Worm (Caenorhabditis elegans) whole organism, early embryonic: ENCODE data around the gene pfd-1.

Experiments
- B0310.2 ChIP-seq: sonication (generic microtip); optimal IDR thresholded peaks from 2 replicates; lab custom pipeline; 2016; ENCODE audit warnings: mild to moderate bottlenecking, missing genetic modification characterization, missing compliant biosample characterization
- ceh-36 ChIP-seq: sonication (generic microtip); optimal IDR thresholded peaks from 2 replicates; lab custom pipeline; 2016; ENCODE audit warnings: missing genetic modification characterization, inconsistent platforms, missing compliant biosample characterization
- hmbx-1 ChIP-seq: sonication (generic microtip); optimal IDR thresholded peaks from 2 replicates; lab custom pipeline; 2016; ENCODE audit warnings: mild to moderate bottlenecking, missing genetic modification characterization, missing compliant biosample characterization
- tra-4 ChIP-seq: sonication (generic microtip); optimal IDR thresholded peaks from 2 replicates; lab custom pipeline; 2017; ENCODE audit warnings: missing genetic modification characterization, missing compliant biosample characterization

DNA sequence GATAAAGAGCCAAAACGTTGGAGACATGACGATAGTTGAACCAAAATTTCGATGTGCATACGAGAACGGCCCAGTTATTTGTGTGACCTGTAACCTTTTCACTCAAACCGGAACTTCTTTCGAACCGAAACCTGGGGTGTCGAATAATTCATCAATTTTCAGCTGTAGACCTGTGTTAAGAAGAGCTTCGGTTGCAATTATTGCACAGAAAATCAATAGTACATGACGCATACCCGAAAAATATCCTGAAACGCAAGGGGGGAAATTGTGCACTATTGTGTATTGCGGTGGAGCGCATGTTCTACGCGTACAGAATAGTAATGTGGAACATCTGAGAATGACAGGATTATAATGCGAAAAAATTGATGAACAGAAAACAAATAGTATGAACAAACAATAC lies 40.1 kb upstream of the pfd-1 start, which contains the start of gene pigk-1:
- no peak for TF ChIP-seq hmbx-1 (tag; lab: Kevin White, UChicago)
- no peak for TF ChIP-seq ceh-36 (tag; lab: Kevin White, UChicago)
- TF ChIP-seq B0310.2 (tag; lab: Kevin White, UChicago): no peak
- no peak for TF ChIP-seq tra-4 (tag; lab: Kevin White, UChicago)
